Worm (Caenorhabditis elegans): Measurements from ENCODE around the gene F11G11.14.
A peak's percentile ranks its signal among the peaks of the same experiment; 100 is the strongest.
"Not testable (repeated sequence)": the region's sequence is repeated elsewhere in the genome, so short reads cannot be mapped to it uniquely, and the experiment has no call there.

Gene F11G11.14

ce11 chrII:4863357-4863756 lies at the start of gene F11G11.14, which contains the start of gene mpst-4:
Gene F11G11.14, plus strand, starts transcription at chrII:4863681.
Gene mpst-4, minus strand, starts transcription at chrII:4863457.
- TF ChIP-seq lsy-2 (tag; optimal IDR thresholded peaks at IDR 0.05) = no peak
- no peak for TF ChIP-seq unc-39 (tag; optimal IDR thresholded peaks at IDR 0.05)
- no peak for TF ChIP-seq lin-11 (tag; optimal IDR thresholded peaks at IDR 0.05)
- TF ChIP-seq gmeb-1 (tag; optimal IDR thresholded peaks at IDR 0.05) = no peak
- no peak for TF ChIP-seq peb-1 (tag; optimal IDR thresholded peaks at IDR 0.05)
- TF ChIP-seq unc-55 (GFP tag; optimal IDR thresholded peaks at IDR 0.05) = no peak
- TF ChIP-seq fos-1 (tag; optimal IDR thresholded peaks at IDR 0.05) = no peak
- TF ChIP-seq sma-3 (GFP tag; optimal IDR thresholded peaks at IDR 0.05) = no peak
- TF ChIP-seq sma-9 (GFP tag; optimal IDR thresholded peaks at IDR 0.05) = no peak
- TF ChIP-seq sma-9 (tag; optimal IDR thresholded peaks at IDR 0.05) = no peak
- no peak for TF ChIP-seq ztf-11 (tag; optimal IDR thresholded peaks at IDR 0.05)
- TF ChIP-seq ZK546.5 (tag; optimal IDR thresholded peaks at IDR 0.05) = no peak
- no peak for TF ChIP-seq nhr-12 (tag; optimal IDR thresholded peaks at IDR 0.05)
- no peak for TF ChIP-seq lin-39 (tag; optimal IDR thresholded peaks at IDR 0.05)
- no peak for TF ChIP-seq dmd-4 (tag; optimal IDR thresholded peaks at IDR 0.05)
- no peak for TF ChIP-seq nhr-25 (tag; optimal IDR thresholded peaks at IDR 0.05)
- no peak for TF ChIP-seq snpc-4 (tag; optimal IDR thresholded peaks at IDR 0.05)
- no peak for TF ChIP-seq nhr-10 (tag; optimal IDR thresholded peaks at IDR 0.05)
- no peak for TF ChIP-seq skn-1 (tag; optimal IDR thresholded peaks at IDR 0.05)
- TF ChIP-seq nhr-23 (tag; optimal IDR thresholded peaks at IDR 0.05) = no peak

- TF ChIP-seq ztf-11 (tag; optimal IDR thresholded peaks at IDR 0.05) (no peak), nhr-23 (tag; optimal IDR thresholded peaks at IDR 0.05) (no peak), gmeb-1 (tag; optimal IDR thresholded peaks at IDR 0.05) (no peak), lin-11 (tag; optimal IDR thresholded peaks at IDR 0.05) (no peak), zag-1 (tag; optimal IDR thresholded peaks at IDR 0.05) (no peak), fos-1 (tag; optimal IDR thresholded peaks at IDR 0.05) (no peak), unc-55 (GFP tag; optimal IDR thresholded peaks at IDR 0.05) (no peak), elt-1 (tag; optimal IDR thresholded peaks at IDR 0.05) (no peak)
Measured at ce11 chrII:4815356-4815755, 48.1 kb upstream of the F11G11.14 start.

ce11 chrII:4818780-4819179 lies 44.7 kb upstream of the F11G11.14 start:
- TF ChIP-seq sma-9 (GFP tag; optimal IDR thresholded peaks at IDR 0.05) = no peak
- TF ChIP-seq sma-9 (tag; optimal IDR thresholded peaks at IDR 0.05) = no peak
- TF ChIP-seq nhr-21 (tag; optimal IDR thresholded peaks at IDR 0.05) = no peak
- no peak for TF ChIP-seq sem-4 (tag; optimal IDR thresholded peaks at IDR 0.05)
- no peak for TF ChIP-seq blmp-1 (tag; optimal IDR thresholded peaks at IDR 0.05; ENCODE audit: insufficient read depth)
- no peak for TF ChIP-seq C34F6.9 (tag; optimal IDR thresholded peaks at IDR 0.05)
- no peak for TF ChIP-seq aly-2 (tag; optimal IDR thresholded peaks at IDR 0.05)
- TF ChIP-seq dmd-4 (tag; optimal IDR thresholded peaks at IDR 0.05) = no peak
- TF ChIP-seq unc-39 (tag; optimal IDR thresholded peaks at IDR 0.05) = no peak
- no peak for TF ChIP-seq alr-1 (tag; optimal IDR thresholded peaks at IDR 0.05)
- TF ChIP-seq nhr-11 (tag; optimal IDR thresholded peaks at IDR 0.05) = no peak
- TF ChIP-seq skn-1 (tag; optimal IDR thresholded peaks at IDR 0.05) = no peak

ce11 chrII:4821739-4822138 lies 41.7 kb upstream of the F11G11.14 start, which contains the start of gene lact-5:
Gene lact-5, minus strand, starts transcription at chrII:4821739.
- TF ChIP-seq unc-55 (GFP tag; optimal IDR thresholded peaks at IDR 0.05) (no peak), nhr-25 (tag; optimal IDR thresholded peaks at IDR 0.05) (peak; percentile 28), fos-1 (tag; optimal IDR thresholded peaks at IDR 0.05) (peak; percentile 37), nhr-21 (tag; optimal IDR thresholded peaks at IDR 0.05) (peak; percentile 43), blmp-1 (tag; optimal IDR thresholded peaks at IDR 0.05; ENCODE audit: insufficient read depth) (peak; percentile 94), sma-3 (GFP tag; optimal IDR thresholded peaks at IDR 0.05) (no peak), skn-1 (tag; optimal IDR thresholded peaks at IDR 0.05) (no peak), sma-9 (GFP tag; optimal IDR thresholded peaks at IDR 0.05) (peak; percentile 18), sma-9 (tag; optimal IDR thresholded peaks at IDR 0.05) (no peak), R02D3.7 (tag; optimal IDR thresholded peaks at IDR 0.05) (no peak)

ce11 chrII:4822610-4823009 lies 40.9 kb upstream of the F11G11.14 start:
- TF ChIP-seq nhr-6 (tag; optimal IDR thresholded peaks at IDR 0.05) (no peak), unc-39 (tag; optimal IDR thresholded peaks at IDR 0.05) (no peak)

- not testable (repeated sequence) for TF ChIP-seq mdl-1, lsy-2, lin-11 (tag; optimal IDR thresholded peaks at IDR 0.05)
Measured at ce11 chrII:4825133-4825532, 38.3 kb upstream of the F11G11.14 start, which contains the start of the genes C33F10.8 and msp-40. Gene C33F10.8, minus strand, starts transcription at chrII:4825233. Gene msp-40, plus strand, starts transcription at chrII:4825414.

Measured in whole organism, L2 larva.